Worm (Caenorhabditis elegans) whole organism, L1 larva: ENCODE results near the gene paqr-2.

ENCODE experiments used
- C34B4.2 ChIP-seq: sonication (generic microtip); optimal IDR thresholded peaks from 2 replicates; lab custom pipeline; 2017; ENCODE audit warnings: mild to moderate bottlenecking, missing genetic modification characterization, missing compliant biosample characterization
- F16B12.6 ChIP-seq: fragments of 150-350 bp; optimal IDR thresholded peaks from 2 replicates; lab custom pipeline; 2014; ENCODE audit warnings: missing biosample characterization, missing genetic modification characterization
- blmp-1 ChIP-seq: fragments of 150-350 bp; optimal IDR thresholded peaks from 2 replicates; lab custom pipeline; 2014; ENCODE audit warnings: missing biosample characterization, missing genetic modification characterization
- ceh-63 ChIP-seq: fragments of 200-800 bp; sonication (Bioruptor generic); optimal IDR thresholded peaks from 2 replicates; lab custom pipeline; 2018; ENCODE audit warnings: mild to moderate bottlenecking, missing genetic modification characterization, missing compliant biosample characterization
- dsc-1 ChIP-seq: sonication (generic microtip); optimal IDR thresholded peaks from 2 replicates; lab custom pipeline; 2016; ENCODE audit warnings: mild to moderate bottlenecking, missing genetic modification characterization, missing compliant biosample characterization
- efl-1 ChIP-seq, 4 experiments: fragments of 150-350 bp; optimal IDR thresholded peaks in 3 of 4; peaks in 1 of 4; 1 replicate in 1 of 4; 2 replicates in 3 of 4; lab custom pipeline; 2014; ENCODE audit warnings: missing biosample characterization in 2 of 4, missing genetic modification characterization in 2 of 4, missing genetic modification reagents in 2 of 4
- efl-3 ChIP-seq: fragments of 200-800 bp; sonication (Bioruptor generic); optimal IDR thresholded peaks from 2 replicates; lab custom pipeline; 2018; ENCODE audit warnings: mild to moderate bottlenecking, missing genetic modification characterization, missing compliant biosample characterization
- egl-13 ChIP-seq: sonication (generic microtip); optimal IDR thresholded peaks from 2 replicates; lab custom pipeline; 2016; ENCODE audit warnings: missing genotype, missing genetic modification reagents, missing genetic modification characterization, missing compliant biosample characterization
- egl-27 ChIP-seq, 2 experiments: fragments of 150-350 bp in 1 of 2; sonication (generic microtip); optimal IDR thresholded peaks; 3 replicates each; lab custom pipeline; 2017 to 2018; ENCODE audit warnings: missing biosample characterization in 2 of 2, missing genetic modification characterization in 2 of 2, missing genetic modification reagents in 2 of 2
- elt-2 ChIP-seq: sonication (generic microtip); optimal IDR thresholded peaks from 2 replicates; lab custom pipeline; 2016; ENCODE audit warnings: missing genetic modification characterization, mild to moderate bottlenecking, inconsistent platforms, missing compliant biosample characterization, missing genetic modification reagents
- elt-3 ChIP-seq, 6 experiments: fragments of 150-350 bp in 1 of 6; sonication (generic microtip); optimal IDR thresholded peaks; 2 replicates each; lab custom pipeline; 2017 to 2018; ENCODE audit warnings: missing biosample characterization in 6 of 6, missing genetic modification characterization in 6 of 6, inconsistent platforms in 1 of 6
- ets-5 ChIP-seq: fragments of 200-800 bp; sonication (Bioruptor generic); IDR thresholded peaks from 2 replicates; pipeline ENCODE4 v1.3.6; 2022; ENCODE audit warnings: missing genetic modification characterization, missing compliant biosample characterization
- fkh-10 ChIP-seq: sonication (generic microtip); optimal IDR thresholded peaks from 2 replicates; lab custom pipeline; 2017; ENCODE audit warnings: missing biosample characterization, missing genetic modification reagents, missing genetic modification characterization
- fkh-4 ChIP-seq: sonication (generic microtip); optimal IDR thresholded peaks from 2 replicates; lab custom pipeline; 2016; ENCODE audit warnings: missing compliant biosample characterization, missing genetic modification characterization, borderline replicate concordance
- fkh-8 ChIP-seq: sonication (generic microtip); optimal IDR thresholded peaks from 2 replicates; lab custom pipeline; 2016; ENCODE audit warnings: mild to moderate bottlenecking, missing genetic modification characterization, missing compliant biosample characterization
- grh-1 ChIP-seq: fragments of 200-800 bp; sonication (Bioruptor generic); IDR thresholded peaks from 2 replicates; pipeline ENCODE4 v1.3.6; 2022; ENCODE audit warnings: missing genetic modification reagents, missing genetic modification characterization, missing compliant biosample characterization
- jun-1 ChIP-seq: fragments of 150-350 bp; optimal IDR thresholded peaks from 2 replicates; lab custom pipeline; 2014; ENCODE audit warnings: missing biosample characterization, missing genetic modification reagents, missing genetic modification characterization
- lin-14 ChIP-seq: fragments of 200-800 bp; sonication (Bioruptor generic); optimal IDR thresholded peaks from 2 replicates; lab custom pipeline; 2018; ENCODE audit warnings: mild to moderate bottlenecking, missing genetic modification characterization, moderate library complexity, missing compliant biosample characterization
- lin-15B ChIP-seq: fragments of 150-350 bp; sonication (generic microtip); optimal IDR thresholded peaks from 3 replicates; lab custom pipeline; 2014; ENCODE audit warnings: missing biosample characterization, missing genetic modification characterization
- lin-35 ChIP-seq, 2 experiments: fragments of 150-350 bp; optimal IDR thresholded peaks; 2 replicates each; lab custom pipeline; 2014; ENCODE audit warnings: missing biosample characterization in 2 of 2, missing genetic modification characterization in 2 of 2, missing genetic modification reagents in 2 of 2
- lin-39 ChIP-seq: fragments of 150-350 bp; optimal IDR thresholded peaks from 2 replicates; lab custom pipeline; 2014; ENCODE audit warnings: missing biosample characterization, missing genetic modification reagents, missing genetic modification characterization
- lir-3 ChIP-seq: sonication (generic microtip); optimal IDR thresholded peaks from 2 replicates; lab custom pipeline; 2016; ENCODE audit warnings: mild to moderate bottlenecking, missing genetic modification characterization, moderate library complexity, missing compliant biosample characterization; ENCODE audit not compliant: poor library complexity
- lsy-2 ChIP-seq, 2 experiments: fragments of 150-350 bp; optimal IDR thresholded peaks; 2 replicates each; lab custom pipeline; 2014; ENCODE audit warnings: missing biosample characterization in 2 of 2, missing genetic modification characterization in 2 of 2
- nhr-12 ChIP-seq: sonication (generic microtip); optimal IDR thresholded peaks from 2 replicates; lab custom pipeline; 2017; ENCODE audit warnings: missing biosample characterization, missing genetic modification characterization
- nhr-19 ChIP-seq: fragments of 200-800 bp; sonication (Bioruptor generic); conservative IDR thresholded peaks from 2 replicates; pipeline ENCODE4 v1.3.6; 2022; ENCODE audit warnings: missing genetic modification characterization, missing compliant biosample characterization
- nhr-20 ChIP-seq: sonication (generic microtip); optimal IDR thresholded peaks from 2 replicates; lab custom pipeline; 2016; ENCODE audit warnings: mild to moderate bottlenecking, missing genetic modification characterization, missing compliant biosample characterization
- nhr-237 ChIP-seq: fragments of 150-350 bp; optimal IDR thresholded peaks from 2 replicates; lab custom pipeline; 2014; ENCODE audit warnings: missing biosample characterization, missing genetic modification characterization
- nhr-28 ChIP-seq: fragments of 150-350 bp; optimal IDR thresholded peaks from 2 replicates; lab custom pipeline; 2014; ENCODE audit warnings: missing biosample characterization, missing genetic modification characterization
- nhr-71 ChIP-seq: sonication (generic microtip); optimal IDR thresholded peaks from 2 replicates; lab custom pipeline; 2016; ENCODE audit warnings: mild to moderate bottlenecking, missing genetic modification characterization, moderate library complexity, missing compliant biosample characterization
- nhr-77 ChIP-seq: fragments of 150-350 bp; optimal IDR thresholded peaks from 2 replicates; lab custom pipeline; 2014; ENCODE audit warnings: missing biosample characterization, missing genetic modification characterization
- nhr-84 ChIP-seq: sonication (generic microtip); optimal IDR thresholded peaks from 2 replicates; lab custom pipeline; 2017; ENCODE audit warnings: missing biosample characterization, missing genetic modification characterization
- nhr-85 ChIP-seq: sonication (generic microtip); peaks from one replicate; lab custom pipeline; 2016; ENCODE audit warnings: missing genetic modification characterization, inconsistent platforms, missing compliant biosample characterization
- nhr-90 ChIP-seq: sonication (generic microtip); optimal IDR thresholded peaks from 2 replicates; lab custom pipeline; 2016; ENCODE audit warnings: mild to moderate bottlenecking, missing genetic modification characterization, missing compliant biosample characterization; ENCODE audit not compliant: poor library complexity
- pag-3 ChIP-seq: sonication (generic microtip); optimal IDR thresholded peaks from 2 replicates; lab custom pipeline; 2017; ENCODE audit warnings: missing genetic modification characterization, mild to moderate bottlenecking, missing compliant biosample characterization, antibody characterized with exemption, borderline replicate concordance; ENCODE audit not compliant: insufficient read depth
- rnt-1 ChIP-seq: sonication (generic microtip); optimal IDR thresholded peaks from 2 replicates; lab custom pipeline; 2016; ENCODE audit warnings: mild to moderate bottlenecking, missing genetic modification characterization, moderate library complexity, missing compliant biosample characterization
- skn-1 ChIP-seq: fragments of 150-350 bp; optimal IDR thresholded peaks from 2 replicates; lab custom pipeline; 2014; ENCODE audit warnings: missing biosample characterization, missing genetic modification characterization
- snu-23 ChIP-seq: sonication (generic microtip); optimal IDR thresholded peaks from 2 replicates; lab custom pipeline; 2016; ENCODE audit warnings: missing genetic modification characterization, missing compliant biosample characterization
- sptf-1 ChIP-seq: fragments of 150-350 bp; optimal IDR thresholded peaks from 2 replicates; lab custom pipeline; 2014; ENCODE audit warnings: missing biosample characterization, missing genetic modification characterization
- unc-62 ChIP-seq: fragments of 150-350 bp; optimal IDR thresholded peaks from 2 replicates; lab custom pipeline; 2014; ENCODE audit warnings: missing biosample characterization, missing genetic modification reagents, missing genetic modification characterization
- vab-15 ChIP-seq: sonication (generic microtip); optimal IDR thresholded peaks from 2 replicates; lab custom pipeline; 2017; ENCODE audit warnings: missing genotype, mild to moderate bottlenecking, missing genetic modification characterization, missing compliant biosample characterization
- xbp-1 ChIP-seq: sonication (generic microtip); optimal IDR thresholded peaks from 2 replicates; lab custom pipeline; 2016; ENCODE audit warnings: missing genetic modification characterization, missing compliant biosample characterization
- zip-4 ChIP-seq: fragments of 200-800 bp; sonication (Bioruptor generic); optimal IDR thresholded peaks from 2 replicates; lab custom pipeline; 2018; ENCODE audit warnings: mild to moderate bottlenecking, missing genetic modification characterization, moderate library complexity, missing compliant biosample characterization
- ztf-4 ChIP-seq: fragments of 150-350 bp; optimal IDR thresholded peaks from 2 replicates; lab custom pipeline; 2014; ENCODE audit warnings: missing biosample characterization, missing genetic modification characterization

paqr-2 gene

ce11 chrIII:5424363-5424762, 44.6 kb upstream of the paqr-2 start:
- no peak for TF ChIP-seq nhr-237 (tag; lab: Kevin White, UChicago)
- TF ChIP-seq pag-3 (tag; lab: Kevin White, UChicago) = no peak
- peak; percentile 8 for TF ChIP-seq lin-14
- TF ChIP-seq blmp-1 (tag; lab: Kevin White, UChicago) = peak; percentile 36
- no peak for TF ChIP-seq nhr-84 (tag; lab: Kevin White, UChicago)
- TF ChIP-seq, all 84 proteins: peak for 2

- TF ChIP-seq lin-14 (peak; percentile 37), nhr-77 (tag; lab: Kevin White, UChicago) (no peak), efl-1 (optimal IDR thresholded peaks at IDR 0.05; lab: Kevin White, UChicago) (no peak), efl-1 (GFP tag; optimal IDR thresholded peaks at IDR 0.05 in 1 of 2; lab: Kevin White, UChicago) (peak in 1 of 2 experiments; percentile 48), nhr-71 (tag; lab: Kevin White, UChicago) (peak; percentile 7), blmp-1 (tag; lab: Kevin White, UChicago) (peak; percentile 80), C34B4.2 (tag; lab: Kevin White, UChicago) (no peak), egl-27 (tag; optimal IDR thresholded peaks at IDR 0.05; lab: Kevin White, UChicago) (no peak), nhr-85 (peak; percentile 79)
These were observed 44.0 kb upstream of the paqr-2 start, which contains the start of gene dnj-24 for ce11 chrIII:5423665-5424133. Gene dnj-24 (minus strand): TSS chrIII:5424083.

- TF ChIP-seq efl-3 (GFP tag; lab: Kevin White, UChicago) (no peak), blmp-1 (tag; lab: Kevin White, UChicago) (peak; percentile 91), fkh-10 (no peak), nhr-85 (peak; percentile 9), fkh-4 (peak; percentile 59), zip-4 (GFP tag; lab: Kevin White, UChicago) (no peak), dsc-1 (tag; lab: Kevin White, UChicago) (peak; percentile 87), F16B12.6 (tag; lab: Kevin White, UChicago) (no peak)
- TF ChIP-seq, all 84 proteins: peak for 4
These were observed 42.9 kb upstream of the paqr-2 start for ce11 chrIII:5422561-5423103.

- TF ChIP-seq vab-15 (tag; lab: Kevin White, UChicago) = no peak
- TF ChIP-seq nhr-28 (tag; lab: Kevin White, UChicago) = no peak
- TF ChIP-seq ceh-63 (GFP tag; lab: Kevin White, UChicago) = no peak
- peak; percentile 73 for TF ChIP-seq lin-14
- TF ChIP-seq nhr-12 (tag; lab: Kevin White, UChicago) = no peak
- TF ChIP-seq nhr-85 = no peak
- peak; percentile 11 for TF ChIP-seq elt-2
- no peak for TF ChIP-seq grh-1 (GFP tag; lab: Robert Waterston, UW)
- TF ChIP-seq ztf-4 (tag; lab: Kevin White, UChicago) = no peak
- TF ChIP-seq lir-3 = no peak
- no peak for TF ChIP-seq lin-15B (tag; lab: Kevin White, UChicago)
- peak; percentile 93 for TF ChIP-seq blmp-1 (tag; lab: Kevin White, UChicago)
- no peak for TF ChIP-seq C34B4.2 (tag; lab: Kevin White, UChicago)
- no peak for TF ChIP-seq unc-62 (GFP tag; lab: Kevin White, UChicago)
- peak; percentile 70 for TF ChIP-seq rnt-1 (tag; lab: Kevin White, UChicago)
- TF ChIP-seq lin-35 (GFP tag; optimal IDR thresholded peaks at IDR 0.05; lab: Kevin White, UChicago) = peak in 1 of 2 experiments; percentile 21
- TF ChIP-seq jun-1 = no peak
- peak; percentile 22 for TF ChIP-seq nhr-20 (tag; lab: Kevin White, UChicago)
- no peak for TF ChIP-seq lin-39
- TF ChIP-seq nhr-77 (tag; lab: Kevin White, UChicago) = no peak
- 0 out of 2 replicates have a peak, but pooled peaks have one; percentile 13 for TF ChIP-seq nhr-19
- TF ChIP-seq F16B12.6 (tag; lab: Kevin White, UChicago) = no peak
- no peak for TF ChIP-seq ets-5
- TF ChIP-seq skn-1 = no peak
- TF ChIP-seq nhr-90 (tag; lab: Kevin White, UChicago) = peak; percentile 10
- TF ChIP-seq zip-4 (GFP tag; lab: Kevin White, UChicago) = no peak
- TF ChIP-seq elt-3 (tag; optimal IDR thresholded peaks at IDR 0.05; lab: Kevin White, UChicago) = peak in 2 of 6 experiments; percentile 10 to 33
- TF ChIP-seq egl-13 (tag; lab: Kevin White, UChicago) = no peak
- peak in 1 of 2 experiments; percentile 36 for TF ChIP-seq lsy-2 (tag; optimal IDR thresholded peaks at IDR 0.05; lab: Kevin White, UChicago)
- no peak for TF ChIP-seq sptf-1
- no peak for TF ChIP-seq xbp-1 (tag; lab: Kevin White, UChicago)
- peak; percentile 36 for TF ChIP-seq dsc-1 (tag; lab: Kevin White, UChicago)
- peak; percentile 51 for TF ChIP-seq snu-23
- no peak for TF ChIP-seq fkh-8 (tag; lab: Kevin White, UChicago)
- TF ChIP-seq nhr-71 (tag; lab: Kevin White, UChicago) = peak; percentile 59
These were observed 41.7 kb upstream of the paqr-2 start for ce11 chrIII:5421406-5421805.
